Fruit fly (Drosophila melanogaster): ENCODE data around the gene east.

dm6 chrX:2031308-2031707 is 20.6 kb downstream of the east start:
- TF ChIP-seq Sin3A (optimal IDR thresholded peaks at IDR 0.05), result no peak
- no peak for TF ChIP-seq insv (optimal IDR thresholded peaks at IDR 0.05)
- TF ChIP-seq psq (optimal IDR thresholded peaks at IDR 0.05), result no peak
- no peak for TF ChIP-seq ttk (optimal IDR thresholded peaks at IDR 0.05)
